Worm (Caenorhabditis elegans): ENCODE results near the gene nspd-4.
"Not testable (repeated sequence)": the region's sequence is repeated elsewhere in the genome, so short reads cannot be mapped to it uniquely, and the experiment has no call there.

The nspd-4 gene

DNA sequence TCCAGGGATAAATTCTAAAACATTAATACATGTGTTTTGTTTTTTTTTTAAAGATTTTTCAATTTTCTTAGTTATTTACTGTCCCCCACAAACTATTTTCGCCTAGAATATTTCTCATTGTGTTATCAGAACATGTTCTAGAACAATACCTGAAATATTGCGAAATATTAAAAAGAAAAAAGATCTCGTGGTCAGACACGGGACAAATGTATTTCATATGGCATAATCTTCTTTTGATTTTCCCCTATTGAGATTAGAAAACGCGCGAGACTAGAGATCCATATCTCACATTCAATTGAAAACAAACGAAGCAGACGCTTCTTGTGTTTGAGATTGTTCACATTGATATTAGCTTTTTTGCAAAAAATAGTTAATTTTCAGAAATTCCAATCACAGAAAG, 13.7 kb downstream of the nspd-4 start:
- TF ChIP-seq sdc-2 (tag; optimal IDR thresholded peaks at IDR 0.05) (no peak), dve-1 (tag; optimal IDR thresholded peaks at IDR 0.05) (no peak), fkh-6 (tag; optimal IDR thresholded peaks at IDR 0.05) (no peak), pqm-1 (tag; optimal IDR thresholded peaks at IDR 0.05) (no peak), ahr-1 (tag; optimal IDR thresholded peaks at IDR 0.05) (no peak), T23F11.4 (GFP tag; optimal IDR thresholded peaks at IDR 0.05) (no peak), ceh-2 (tag; optimal IDR thresholded peaks at IDR 0.05) (no peak), ets-4 (tag; optimal IDR thresholded peaks at IDR 0.05) (no peak), hlh-13 (GFP tag; optimal IDR thresholded peaks at IDR 0.05) (no peak), K02D7.2 (tag; optimal IDR thresholded peaks at IDR 0.05) (no peak), ceh-22 (tag; optimal IDR thresholded peaks at IDR 0.05) (no peak)

DNA sequence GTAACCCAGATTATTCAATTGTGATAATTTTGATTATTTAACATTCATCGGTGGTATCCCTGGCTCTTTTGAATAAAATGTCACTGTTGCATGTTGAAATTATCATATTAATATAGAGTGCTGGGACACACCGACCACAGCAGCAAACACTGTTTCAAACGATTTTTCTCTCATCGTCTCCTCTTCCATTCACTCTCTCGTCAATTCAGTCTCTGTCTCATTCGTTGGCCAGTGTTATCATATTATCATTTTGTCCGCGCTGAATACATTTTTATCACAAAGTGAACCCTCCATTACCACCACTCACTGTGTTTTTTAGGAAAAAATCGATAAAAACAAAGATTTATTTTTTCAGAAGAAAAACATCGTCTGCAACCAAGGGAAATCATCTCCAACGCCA, 14.7 kb downstream of the nspd-4 start:
- TF ChIP-seq elt-2 (tag; optimal IDR thresholded peaks at IDR 0.05) (peak; percentile 98), ceh-48 (tag; optimal IDR thresholded peaks at IDR 0.05) (no peak), tbx-2 (tag; optimal IDR thresholded peaks at IDR 0.05) (no peak), elt-4 (tag; optimal IDR thresholded peaks at IDR 0.05) (no peak), K09A11.1 (tag; optimal IDR thresholded peaks at IDR 0.05; ENCODE audit: insufficient read depth) (no peak), fkh-6 (tag; optimal IDR thresholded peaks at IDR 0.05) (no peak), ama-1 (optimal IDR thresholded peaks at IDR 0.05) (no peak), pqm-1 (tag; optimal IDR thresholded peaks at IDR 0.05) (no peak), C38D4.7 (GFP tag; optimal IDR thresholded peaks at IDR 0.05) (no peak)

DNA sequence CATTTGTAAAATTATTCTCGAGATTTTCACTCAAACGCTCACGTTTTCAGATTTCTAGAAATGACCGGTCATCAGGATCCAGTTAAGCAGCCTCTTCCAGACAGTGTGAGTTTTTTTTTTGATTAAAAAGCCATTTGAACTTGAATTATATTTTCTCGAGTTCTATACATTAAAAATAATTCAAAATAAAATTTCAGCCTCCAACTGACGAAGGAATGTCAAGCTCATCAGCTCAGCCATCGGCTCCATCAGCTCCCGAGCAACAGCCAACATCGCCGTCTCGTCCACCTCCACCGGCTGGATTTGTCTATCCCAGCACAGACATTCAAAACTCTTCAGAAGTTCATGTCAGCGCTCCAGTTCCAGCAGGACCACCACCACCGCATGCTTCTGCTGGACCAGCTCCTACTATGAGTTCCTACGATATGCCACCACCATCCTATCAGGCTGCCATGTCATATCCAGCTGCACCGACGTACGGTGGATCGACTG, 15.5 kb downstream of the nspd-4 start, which contains the start of gene F11G11.5:
Gene F11G11.5 (plus strand): TSS at position 51 of the 492 bp plus-strand sequence.
- no peak for TF ChIP-seq dmd-4 (tag; optimal IDR thresholded peaks at IDR 0.05; ENCODE audit: borderline replicate concordance)
- TF ChIP-seq fax-1 (tag; optimal IDR thresholded peaks at IDR 0.05), result no peak
- no peak for TF ChIP-seq ceh-18 (tag; optimal IDR thresholded peaks at IDR 0.05)
- no peak for TF ChIP-seq ets-4 (tag; optimal IDR thresholded peaks at IDR 0.05)
- TF ChIP-seq ceh-6 (GFP tag; optimal IDR thresholded peaks at IDR 0.05), result no peak
- no peak for TF ChIP-seq dve-1 (tag; optimal IDR thresholded peaks at IDR 0.05)
- TF ChIP-seq nfya-1 (tag; optimal IDR thresholded peaks at IDR 0.05), result no peak
- no peak for TF ChIP-seq ceh-48 (tag; optimal IDR thresholded peaks at IDR 0.05)
- no peak for TF ChIP-seq pag-3 (tag; optimal IDR thresholded peaks at IDR 0.05; ENCODE audit: borderline replicate concordance)
- no peak for TF ChIP-seq hlh-13 (GFP tag; optimal IDR thresholded peaks at IDR 0.05)
- no peak for TF ChIP-seq nhr-11 (tag; optimal IDR thresholded peaks at IDR 0.05)
- no peak for TF ChIP-seq unc-42 (tag; optimal IDR thresholded peaks at IDR 0.05)
- no peak for TF ChIP-seq pqm-1 (tag; optimal IDR thresholded peaks at IDR 0.05)
- no peak for TF ChIP-seq T23F11.4 (GFP tag; optimal IDR thresholded peaks at IDR 0.05)
- no peak for TF ChIP-seq ceh-34 (tag; optimal IDR thresholded peaks at IDR 0.05)
- no peak for TF ChIP-seq sox-2 (GFP tag; IDR thresholded peaks at IDR 0.05)

DNA sequence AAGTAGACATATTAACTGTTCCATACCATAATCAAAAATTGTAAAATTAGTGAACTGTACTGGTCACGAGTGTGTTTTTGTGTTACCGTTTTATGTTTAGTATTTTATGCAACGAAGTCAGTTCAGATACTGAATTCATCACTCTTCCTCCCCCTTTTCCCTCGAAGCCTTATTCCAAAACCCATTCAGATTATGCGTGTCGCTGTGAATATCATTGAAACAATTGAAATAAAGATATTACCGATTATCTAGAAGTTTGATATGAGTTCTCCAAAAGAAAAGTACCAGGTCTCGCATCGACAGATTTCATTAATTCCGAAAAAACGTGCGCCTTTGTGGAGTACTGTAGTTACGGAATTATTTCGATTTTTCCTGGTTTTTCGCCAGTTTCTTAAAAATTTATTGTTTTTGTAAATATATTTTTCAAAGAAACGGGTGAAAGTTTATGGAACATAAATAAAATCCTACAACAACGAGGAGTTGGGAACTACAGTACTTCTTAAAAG, 16.6 kb downstream of the nspd-4 start:
- TF ChIP-seq ceh-48 (tag; optimal IDR thresholded peaks at IDR 0.05) (no peak), ceh-34 (tag; optimal IDR thresholded peaks at IDR 0.05) (no peak), C38D4.7 (GFP tag; optimal IDR thresholded peaks at IDR 0.05) (no peak), ttx-3 (tag; optimal IDR thresholded peaks at IDR 0.05) (no peak), fax-1 (tag; optimal IDR thresholded peaks at IDR 0.05) (no peak), dve-1 (tag; optimal IDR thresholded peaks at IDR 0.05) (no peak), ztf-16 (tag; optimal IDR thresholded peaks at IDR 0.05) (no peak)

DNA sequence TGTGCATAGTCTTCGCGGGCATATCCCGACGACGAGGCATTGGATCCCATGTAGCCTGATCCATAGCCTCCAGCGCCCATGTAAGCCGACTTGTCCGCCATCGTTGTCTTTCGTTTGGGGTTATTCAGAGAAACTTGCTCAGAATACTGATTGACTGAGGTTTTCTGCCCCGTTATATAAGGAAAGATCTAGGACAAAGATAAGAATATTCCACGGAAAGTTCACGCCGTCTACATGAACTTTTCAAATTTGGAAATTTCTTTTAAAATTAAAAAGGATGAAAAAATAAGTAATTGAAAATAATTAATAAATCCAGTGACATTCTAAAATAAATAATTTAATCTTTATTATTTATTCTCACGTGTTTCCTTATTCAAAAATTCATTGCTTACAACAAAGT, 17.9 kb downstream of the nspd-4 start, which contains the start of the genes nspd-5 and F11G11.4:
Gene nspd-5 (minus strand): TSS at position 101 of the 400 bp plus-strand sequence.
Gene F11G11.4 (plus strand): TSS at position 335 of the 400 bp plus-strand sequence.
- not testable (repeated sequence) for TF ChIP-seq eyg-1 (tag; optimal IDR thresholded peaks at IDR 0.05); unc-55 (GFP tag; optimal IDR thresholded peaks at IDR 0.05); pqm-1 (tag; optimal IDR thresholded peaks at IDR 0.05)
